Worm (Caenorhabditis elegans) whole organism, early embryonic: ENCODE data around the gene T19D2.13.

Experiments used
- ceh-13 ChIP-seq: fragments of 200-800 bp; sonication (Bioruptor generic); optimal IDR thresholded peaks from 2 replicates; lab custom pipeline; 2018; ENCODE audit warnings: mild to moderate bottlenecking, missing genetic modification characterization, missing compliant biosample characterization
- ceh-36 ChIP-seq: sonication (generic microtip); optimal IDR thresholded peaks from 2 replicates; lab custom pipeline; 2016; ENCODE audit warnings: missing genetic modification characterization, inconsistent platforms, missing compliant biosample characterization
- ets-7 ChIP-seq: sonication (generic microtip); optimal IDR thresholded peaks from 2 replicates; lab custom pipeline; 2016; ENCODE audit warnings: missing genotype, missing genetic modification characterization, missing compliant biosample characterization
- hmbx-1 ChIP-seq: sonication (generic microtip); optimal IDR thresholded peaks from 2 replicates; lab custom pipeline; 2016; ENCODE audit warnings: mild to moderate bottlenecking, missing genetic modification characterization, missing compliant biosample characterization

ce11 chrX:3938950-3939349 is 3.2 kb downstream of the T19D2.13 start, which contains the start of gene T19D2.3:
- TF ChIP-seq ceh-13 (GFP tag; lab: Kevin White, UChicago) = no peak
- TF ChIP-seq ets-7 (tag; lab: Kevin White, UChicago) = no peak
- TF ChIP-seq ceh-36 (tag; lab: Kevin White, UChicago) = no peak
- TF ChIP-seq hmbx-1 = no peak
